Worm (Caenorhabditis elegans) whole organism, L4 larva: ENCODE measurements around the gene Y67D8C.9.

ENCODE experiments used
- D1046.2 ChIP-seq: fragments of 200-800 bp; sonication (Bioruptor generic); IDR thresholded peaks from 2 replicates; pipeline ENCODE4 v1.3.6; 2022; ENCODE audit warnings: missing genetic modification characterization, missing compliant biosample characterization
- F37D6.2 ChIP-seq: sonication (generic microtip); optimal IDR thresholded peaks from 2 replicates; lab custom pipeline; 2016; ENCODE audit warnings: mild to moderate bottlenecking, missing genetic modification characterization, missing compliant biosample characterization
- F49E8.2 ChIP-seq: sonication (generic microtip); optimal IDR thresholded peaks from 2 replicates; lab custom pipeline; 2016; ENCODE audit warnings: missing compliant biosample characterization, mild to moderate bottlenecking, missing genetic modification characterization, borderline replicate concordance
- T20F7.1 ChIP-seq: fragments of 200-800 bp; sonication (Bioruptor generic); optimal IDR thresholded peaks from 2 replicates; lab custom pipeline; 2018; ENCODE audit warnings: mild to moderate bottlenecking, missing genetic modification characterization, missing compliant biosample characterization
- T26A8.4 ChIP-seq: fragments of 200-800 bp; sonication (Bioruptor generic); IDR thresholded peaks from 2 replicates; pipeline ENCODE4 v1.3.6; 2022; ENCODE audit warnings: missing genetic modification characterization, missing compliant biosample characterization
- Y48G9A.11 ChIP-seq: fragments of 200-800 bp; sonication (Bioruptor generic); IDR thresholded peaks from 2 replicates; pipeline ENCODE4 v1.3.6; 2022; ENCODE audit warnings: missing genetic modification reagents, missing genetic modification characterization, missing compliant biosample characterization
- aha-1 ChIP-seq: fragments of 150-350 bp; peaks from one replicate; lab custom pipeline; 2014; ENCODE audit warnings: missing biosample characterization, missing genetic modification characterization
- arid-1 ChIP-seq: fragments of 200-800 bp; sonication (Bioruptor generic); conservative IDR thresholded peaks from 2 replicates; pipeline ENCODE4 v1.3.6; 2022; ENCODE audit warnings: missing genetic modification reagents, missing genetic modification characterization, missing compliant biosample characterization
- ceh-44 ChIP-seq: fragments of 200-800 bp; sonication (Bioruptor generic); IDR thresholded peaks from 2 replicates; pipeline ENCODE4 v1.3.6; 2022; ENCODE audit warnings: missing genetic modification reagents, missing genetic modification characterization, missing compliant biosample characterization
- cey-2 ChIP-seq: sonication (generic microtip); optimal IDR thresholded peaks from 3 replicates; lab custom pipeline; 2017; ENCODE audit warnings: missing genetic modification characterization, mild to moderate bottlenecking, missing compliant biosample characterization, antibody characterized with exemption, borderline replicate concordance; ENCODE audit not compliant: insufficient read depth
- daf-16 ChIP-seq, 3 experiments: sonication (generic microtip); optimal IDR thresholded peaks; 2 replicates each; lab custom pipeline; 2016 to 2017; ENCODE audit warnings: missing genetic modification characterization in 3 of 3, missing genetic modification reagents in 3 of 3, mild to moderate bottlenecking in 2 of 3, missing compliant biosample characterization in 2 of 3, missing biosample characterization in 1 of 3, moderate library complexity in 1 of 3
- duxl-1 ChIP-seq: sonication (generic microtip); optimal IDR thresholded peaks from 2 replicates; lab custom pipeline; 2016; ENCODE audit warnings: mild to moderate bottlenecking, missing genetic modification characterization, moderate library complexity, missing compliant biosample characterization; ENCODE audit not compliant: poor library complexity
- dve-1 ChIP-seq: sonication (generic microtip); optimal IDR thresholded peaks from 2 replicates; lab custom pipeline; 2017; ENCODE audit warnings: antibody characterized with exemption, mild to moderate bottlenecking, missing genetic modification characterization, missing compliant biosample characterization; ENCODE audit not compliant: insufficient read depth
- egl-43 ChIP-seq: fragments of 200-800 bp; sonication (Bioruptor generic); IDR thresholded peaks from 2 replicates; pipeline ENCODE4 v1.3.6; 2022; ENCODE audit warnings: missing genetic modification reagents, missing genetic modification characterization, missing compliant biosample characterization
- fkh-10 ChIP-seq: fragments of 150-350 bp; optimal IDR thresholded peaks from 2 replicates; lab custom pipeline; 2014; ENCODE audit warnings: missing biosample characterization, missing genetic modification reagents, missing genetic modification characterization
- hif-1 ChIP-seq, 2 experiments: sonication (generic microtip); optimal IDR thresholded peaks; 2 replicates each; lab custom pipeline; 2016 to 2017; ENCODE audit warnings: missing compliant biosample characterization in 2 of 2, missing genetic modification characterization in 2 of 2, missing genetic modification reagents in 2 of 2, missing genotype in 2 of 2, mild to moderate bottlenecking in 1 of 2
- lin-15B ChIP-seq: fragments of 150-350 bp; sonication (generic microtip); optimal IDR thresholded peaks from 3 replicates; lab custom pipeline; 2014; ENCODE audit warnings: missing biosample characterization, missing genetic modification characterization
- lin-38 ChIP-seq: fragments of 200-800 bp; sonication (Bioruptor generic); IDR thresholded peaks from 2 replicates; pipeline ENCODE4 v1.3.6; 2022; ENCODE audit warnings: missing genetic modification reagents, missing genetic modification characterization, missing compliant biosample characterization
- lin-39 ChIP-seq: fragments of 150-350 bp; optimal IDR thresholded peaks from 2 replicates; lab custom pipeline; 2014; ENCODE audit warnings: missing biosample characterization, missing genetic modification reagents, missing genetic modification characterization
- lsy-2 ChIP-seq, 2 experiments: fragments of 150-350 bp in 1 of 2; sonication (generic microtip) in 1 of 2; optimal IDR thresholded peaks; 2 replicates each; lab custom pipeline; 2014 to 2017; ENCODE audit warnings: missing biosample characterization in 2 of 2, missing genetic modification characterization in 2 of 2
- mep-1 ChIP-seq: fragments of 150-350 bp; sonication (generic microtip); optimal IDR thresholded peaks from 3 replicates; lab custom pipeline; 2014; ENCODE audit warnings: missing biosample characterization, missing genetic modification characterization
- mxl-3 ChIP-seq: fragments of 200-800 bp; sonication (Bioruptor generic); optimal IDR thresholded peaks from 2 replicates; lab custom pipeline; 2018; ENCODE audit warnings: mild to moderate bottlenecking, missing genetic modification characterization, missing compliant biosample characterization
- nhr-10 ChIP-seq: fragments of 150-350 bp; optimal IDR thresholded peaks from 2 replicates; lab custom pipeline; 2014; ENCODE audit warnings: missing biosample characterization, missing genetic modification characterization
- nhr-11 ChIP-seq: fragments of 150-350 bp; optimal IDR thresholded peaks from 2 replicates; lab custom pipeline; 2014; ENCODE audit warnings: missing biosample characterization, missing genetic modification characterization
- nhr-237 ChIP-seq: sonication (generic microtip); optimal IDR thresholded peaks from 2 replicates; lab custom pipeline; 2017; ENCODE audit warnings: missing biosample characterization, missing genetic modification characterization
- nhr-76 ChIP-seq: fragments of 150-350 bp; optimal IDR thresholded peaks from 2 replicates; lab custom pipeline; 2014; ENCODE audit warnings: missing biosample characterization, missing genetic modification characterization
- nhr-77 ChIP-seq: fragments of 150-350 bp; optimal IDR thresholded peaks from 2 replicates; lab custom pipeline; 2014; ENCODE audit warnings: missing biosample characterization, missing genetic modification characterization
- pha-4 ChIP-seq, 2 experiments: fragments of 150-350 bp in 1 of 2; fragments of 200-800 bp in 1 of 2; sonication (Bioruptor generic) in 1 of 2; IDR thresholded peaks in 1 of 2; optimal IDR thresholded peaks in 1 of 2; 2 replicates each; pipeline versions ENCODE4 v1.3.6 to Lab custom; 2014 to 2022; ENCODE audit warnings: missing genetic modification characterization in 2 of 2, missing genetic modification reagents in 2 of 2, missing biosample characterization in 1 of 2, missing compliant biosample characterization in 1 of 2
- rbr-2 ChIP-seq: sonication (generic microtip); optimal IDR thresholded peaks from 2 replicates; lab custom pipeline; 2016; ENCODE audit warnings: missing genotype, missing genetic modification characterization, missing compliant biosample characterization
- saeg-2 ChIP-seq: fragments of 200-800 bp; sonication (Bioruptor generic); IDR thresholded peaks from 2 replicates; pipeline ENCODE4 v1.3.6; 2022; ENCODE audit warnings: missing genetic modification reagents, missing genetic modification characterization, missing compliant biosample characterization
- set-16 ChIP-seq: fragments of 200-800 bp; sonication (Bioruptor generic); IDR thresholded peaks from 2 replicates; pipeline ENCODE4 v1.3.6; 2022; ENCODE audit warnings: missing genetic modification reagents, missing genetic modification characterization, missing compliant biosample characterization
- skn-1 ChIP-seq: fragments of 150-350 bp; optimal IDR thresholded peaks from 2 replicates; lab custom pipeline; 2014; ENCODE audit warnings: missing biosample characterization, missing genetic modification characterization
- snpc-4 ChIP-seq: fragments of 150-350 bp; optimal IDR thresholded peaks from 2 replicates; lab custom pipeline; 2014; ENCODE audit warnings: missing biosample characterization, missing genetic modification characterization
- spr-3 ChIP-seq: fragments of 200-800 bp; sonication (Bioruptor generic); optimal IDR thresholded peaks from 2 replicates; lab custom pipeline; 2018; ENCODE audit warnings: mild to moderate bottlenecking, missing genetic modification characterization, missing compliant biosample characterization
- tra-1 ChIP-seq: fragments of 200-800 bp; sonication (Bioruptor generic); IDR thresholded peaks from 2 replicates; pipeline ENCODE4 v1.3.6; 2022; ENCODE audit warnings: missing genetic modification reagents, missing genetic modification characterization, missing compliant biosample characterization
- unc-62 ChIP-seq, 3 experiments: fragments of 150-350 bp in 1 of 3; sonication (generic microtip); optimal IDR thresholded peaks in 2 of 3; peaks in 1 of 3; 1 replicate in 1 of 3; 2 replicates in 2 of 3; lab custom pipeline; 2014 to 2017; ENCODE audit warnings: missing biosample characterization in 3 of 3, missing genetic modification characterization in 3 of 3, missing genetic modification reagents in 3 of 3, missing genotype in 1 of 3
- zag-1 ChIP-seq: fragments of 150-350 bp; optimal IDR thresholded peaks from 2 replicates; lab custom pipeline; 2014; ENCODE audit warnings: missing biosample characterization, missing genetic modification characterization
- zfp-3 ChIP-seq: fragments of 200-800 bp; sonication (Bioruptor generic); conservative IDR thresholded peaks from 2 replicates; pipeline ENCODE4 v1.3.6; 2022; ENCODE audit warnings: missing genetic modification reagents, missing genetic modification characterization, missing compliant biosample characterization
- zip-2 ChIP-seq: fragments of 150-350 bp; optimal IDR thresholded peaks from 2 replicates; lab custom pipeline; 2014; ENCODE audit warnings: missing biosample characterization, missing genetic modification characterization
- ztf-7 ChIP-seq: fragments of 150-350 bp; optimal IDR thresholded peaks from 2 replicates; lab custom pipeline; 2014; ENCODE audit warnings: missing biosample characterization, missing genetic modification characterization

Y67D8C.9 gene

DNA sequence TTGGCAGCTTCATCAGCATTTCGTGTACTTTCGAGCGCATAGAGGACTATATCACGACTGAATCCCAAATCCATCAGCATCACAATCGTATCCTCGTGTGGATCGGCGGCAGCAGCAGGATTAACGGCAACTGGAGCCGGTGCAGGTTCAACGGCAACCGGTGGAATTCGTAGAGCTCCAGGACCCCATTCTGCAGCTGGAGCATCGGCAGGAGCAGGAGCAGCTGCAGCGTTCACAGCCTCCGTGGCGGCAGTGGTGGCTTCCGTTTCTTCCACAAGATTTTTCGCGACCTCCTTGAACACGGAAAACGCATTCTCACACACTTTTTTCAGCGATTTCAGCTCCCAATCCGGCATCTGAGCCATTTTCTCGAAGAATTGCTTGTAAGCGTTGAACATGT lies 42.6 kb downstream of the Y67D8C.9 start:
- TF ChIP-seq Y48G9A.11 (no peak), fkh-10 (GFP tag; lab: Kevin White, UChicago) (no peak), mxl-3 (no peak), tra-1 (GFP tag; lab: Robert Waterston, UW) (no peak), F37D6.2 (no peak), aha-1 (peak; percentile 46), duxl-1 (no peak), dve-1 (tag; lab: Kevin White, UChicago) (no peak), ztf-7 (tag; lab: Kevin White, UChicago) (no peak), set-16 (GFP tag; lab: Robert Waterston, UW) (peak; percentile 90), nhr-10 (tag; lab: Kevin White, UChicago) (no peak), egl-43 (GFP tag; lab: Robert Waterston, UW) (no peak; the same call in 1 of the 2 replicates), zip-2 (tag; lab: Kevin White, UChicago) (no peak), cey-2 (tag; lab: Kevin White, UChicago) (no peak), pha-4 (GFP tag; IDR thresholded peaks at IDR 0.05; lab: Robert Waterston, UW) (0 out of 2 replicates have a peak, but pooled peaks have one; percentile 47), pha-4 (tag; optimal IDR thresholded peaks at IDR 0.05; lab: Kevin White, UChicago) (no peak), T20F7.1 (GFP tag; lab: Kevin White, UChicago) (no peak), zag-1 (tag; lab: Kevin White, UChicago) (no peak), F49E8.2 (no peak), spr-3 (no peak), mep-1 (no peak), nhr-77 (no peak), nhr-237 (no peak)

DNA sequence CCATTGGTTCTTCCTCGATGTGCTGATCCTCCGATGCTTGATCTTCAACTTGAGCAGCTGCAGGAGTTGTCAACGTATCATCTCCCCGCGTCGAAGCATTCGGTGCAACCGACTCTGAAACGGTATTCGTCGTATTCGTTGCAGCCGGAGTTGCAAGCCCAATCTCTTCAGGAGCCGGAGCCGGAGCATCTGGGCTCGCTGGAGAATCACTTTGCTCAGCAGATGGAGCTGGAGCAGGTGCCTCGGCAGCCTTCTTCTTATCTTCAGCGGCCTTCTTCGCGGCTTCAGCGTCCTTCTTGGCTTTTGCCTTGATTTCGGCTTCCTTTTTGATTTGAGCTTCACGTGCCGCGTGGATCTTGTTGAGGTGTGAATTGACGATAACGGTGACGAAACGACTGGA lies 48.0 kb downstream of the Y67D8C.9 start:
- TF ChIP-seq zfp-3 (GFP tag; lab: Robert Waterston, UW) (no peak), ceh-44 (GFP tag; lab: Robert Waterston, UW) (no peak), set-16 (GFP tag; lab: Robert Waterston, UW) (peak; percentile 90)

DNA sequence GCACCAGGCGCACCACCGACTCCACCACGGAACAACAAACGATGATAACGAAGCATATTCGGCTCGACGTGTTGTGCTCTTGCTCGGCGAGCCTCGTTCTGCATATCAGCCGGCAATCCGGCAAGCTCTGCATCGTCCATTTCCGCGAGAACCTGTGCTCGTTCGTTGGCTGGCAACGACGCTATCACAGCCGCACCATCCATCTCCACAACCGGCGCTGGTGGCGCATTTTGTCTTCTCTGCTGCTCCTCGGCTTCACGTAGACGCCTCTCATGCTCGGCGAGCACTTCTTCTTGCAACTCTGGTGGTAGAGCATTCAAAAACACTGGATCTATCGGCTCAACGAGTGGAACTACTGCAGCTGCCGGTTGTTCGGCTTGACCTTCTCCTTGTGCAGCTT lies 48.8 kb downstream of the Y67D8C.9 start:
- TF ChIP-seq set-16 (GFP tag; lab: Robert Waterston, UW) (peak; percentile 84), saeg-2 (GFP tag; lab: Robert Waterston, UW) (no peak)

DNA sequence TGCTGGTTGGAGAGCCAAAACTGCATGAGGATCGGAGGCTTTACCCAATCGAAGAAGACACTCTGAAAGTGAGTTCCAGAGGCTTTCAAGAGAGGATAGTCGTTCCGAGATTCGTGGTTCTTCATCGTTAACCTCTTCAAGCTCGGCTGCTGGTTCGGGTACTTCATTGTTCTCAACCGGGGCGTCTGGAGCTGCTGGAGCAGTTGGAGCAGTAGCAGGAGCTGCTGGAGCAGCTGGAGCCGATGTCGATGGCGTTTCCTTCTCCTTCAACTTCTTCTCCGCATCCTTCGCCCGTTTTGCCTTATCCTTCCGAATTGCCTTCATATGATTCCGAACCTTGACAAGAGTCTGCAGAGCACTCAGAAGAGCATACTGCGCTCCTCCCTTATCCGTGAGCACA lies 51.4 kb downstream of the Y67D8C.9 start:
- TF ChIP-seq unc-62 (GFP tag; optimal IDR thresholded peaks at IDR 0.05 in 1 of 2; lab: Kevin White, UChicago) (peak in 1 of 2 experiments; percentile 79), unc-62 (tag; optimal IDR thresholded peaks at IDR 0.05; lab: Kevin White, UChicago) (no peak), lin-39 (tag; lab: Kevin White, UChicago) (no peak), set-16 (GFP tag; lab: Robert Waterston, UW) (peak; percentile 69)

DNA sequence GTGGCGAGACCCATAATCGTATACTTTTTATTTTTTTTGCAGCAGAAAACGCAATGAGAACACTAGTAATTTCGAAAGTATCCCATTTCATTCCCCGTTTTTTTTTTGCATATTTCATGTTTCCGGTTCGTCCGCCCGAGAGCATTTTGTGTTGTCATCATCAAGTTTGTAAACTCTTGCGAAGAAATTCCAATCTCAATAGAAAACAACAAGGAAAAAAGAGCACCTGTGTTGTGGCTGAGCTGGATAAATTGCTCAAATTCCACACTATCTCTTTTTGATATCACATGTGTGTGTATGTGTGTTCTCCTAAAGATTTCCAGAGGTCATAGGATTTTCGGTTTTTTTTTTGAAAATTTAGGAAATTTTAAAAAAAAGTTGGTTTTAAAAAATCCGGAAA lies 54.7 kb downstream of the Y67D8C.9 start:
- peak; percentile 38; the same call in 1 of the 2 replicates for TF ChIP-seq lin-38
- TF ChIP-seq nhr-11 (tag; lab: Kevin White, UChicago): no peak
- no peak for TF ChIP-seq snpc-4 (tag; lab: Kevin White, UChicago)
- no peak for TF ChIP-seq D1046.2 (GFP tag; lab: Robert Waterston, UW)
- peak in 1 of 2 experiments; percentile 5 for TF ChIP-seq lsy-2 (tag; optimal IDR thresholded peaks at IDR 0.05; lab: Kevin White, UChicago)
- TF ChIP-seq rbr-2: no peak
- 0 out of 2 replicates have a peak, but pooled peaks have one; percentile 35 for TF ChIP-seq T26A8.4 (GFP tag; lab: Robert Waterston, UW)
- TF ChIP-seq daf-16 (GFP tag; optimal IDR thresholded peaks at IDR 0.05; lab: Kevin White, UChicago): peak in 1 of 2 experiments; percentile 25
- TF ChIP-seq daf-16 (tag; optimal IDR thresholded peaks at IDR 0.05; lab: Kevin White, UChicago): no peak
- TF ChIP-seq nhr-10 (tag; lab: Kevin White, UChicago): no peak
- TF ChIP-seq arid-1 (GFP tag; lab: Robert Waterston, UW): 0 out of 2 replicates have a peak, but pooled peaks have one; percentile 38
- TF ChIP-seq nhr-76 (tag; lab: Kevin White, UChicago): no peak
- TF ChIP-seq hif-1 (tag; optimal IDR thresholded peaks at IDR 0.05; lab: Kevin White, UChicago): peak in 1 of 2 experiments; percentile 36
- no peak for TF ChIP-seq lin-15B (tag; lab: Kevin White, UChicago)
- no peak for TF ChIP-seq skn-1
